In genomic region chr3L:7263757-7264516, dm6 we compare ENCODE assay signal across 6 fruit fly cellular contexts.
TF ChIP-seq lines count a peak whose summit lies in the region.

CG14830 (minus strand) TSS chr3L:7263920.

- TF ChIP-seq CTCF in whole organism, embryonic (GFP tag; optimal IDR thresholded peaks at IDR 0.05; lab: Kevin White, UChicago) = no peak

TF ChIP-seq in whole organism, 6 proteins besides CTCF, POLR2A, EP300 and RAD21:
- TF ChIP-seq usp (GFP tag; optimal IDR thresholded peaks at IDR 0.05; lab: Kevin White, UChicago) = no peak
- TF ChIP-seq Dll (optimal IDR thresholded peaks at IDR 0.05; lab: Kevin White, UChicago) = peak; percentile 24
- TF ChIP-seq CG8478 (optimal IDR thresholded peaks at IDR 0.05; lab: Kevin White, UChicago) = no peak
- no peak for TF ChIP-seq EcR (GFP tag; optimal IDR thresholded peaks at IDR 0.05; lab: Kevin White, UChicago)

TF ChIP-seq in whole organism, adult, 20 proteins besides CTCF, POLR2A, EP300 and RAD21:
- TF ChIP-seq Hr96 (GFP tag; optimal IDR thresholded peaks at IDR 0.05; lab: Kevin White, UChicago) (no peak), CG14711 (tag; optimal IDR thresholded peaks at IDR 0.05; lab: Kevin White, UChicago) (peak; percentile 4), tj (GFP tag; optimal IDR thresholded peaks at IDR 0.05; lab: Kevin White, UChicago) (peak; percentile 54), ovo (GFP tag; optimal IDR thresholded peaks at IDR 0.05; lab: Kevin White, UChicago) (peak; percentile 36), CG33017 (tag; optimal IDR thresholded peaks at IDR 0.05; lab: Kevin White, UChicago) (no peak)
TF ChIP-seq in whole organism, adult: peak in this region for 3.

TF ChIP-seq in whole organism, embryonic, 481 proteins besides CTCF, POLR2A, EP300 and RAD21 (continues in another document):
- TF ChIP-seq chinmo (GFP tag; IDR thresholded peaks at IDR 0.05; lab: Robert Waterston, UW; ENCODE audit: partially characterized antibody) (peak; percentile 54; the same call in 1 of the 4 replicates), sqz (GFP tag; optimal IDR thresholded peaks at IDR 0.05; lab: Kevin White, UChicago) (peak; percentile 22), Oli (tag; optimal IDR thresholded peaks at IDR 0.05; lab: Kevin White, UChicago) (no peak), dmrt99B (tag; optimal IDR thresholded peaks at IDR 0.05; lab: Kevin White, UChicago) (peak; percentile 46), CG5180 (GFP tag; optimal IDR thresholded peaks at IDR 0.05; lab: Kevin White, UChicago) (peak; percentile 94), sens (GFP tag; lab: Kevin White, UChicago) (peak; percentile 30), unc-4 (GFP tag; IDR thresholded peaks at IDR 0.05; lab: Robert Waterston, UW; ENCODE audit: partially characterized antibody) (0 out of 2 replicates have a peak, but pooled peaks have one; percentile 14), Drgx (GFP tag; IDR thresholded peaks at IDR 0.05; lab: Robert Waterston, UW) (peak; percentile 43; the same call in 1 of the 2 replicates), ara (GFP tag; IDR thresholded peaks at IDR 0.05; lab: Robert Waterston, UW) (no peak), Blimp-1 (GFP tag; optimal IDR thresholded peaks at IDR 0.05; lab: Kevin White, UChicago) (peak; percentile 24), nom (GFP tag; optimal IDR thresholded peaks at IDR 0.05; lab: Kevin White, UChicago) (peak; percentile 83), chm (GFP tag; IDR thresholded peaks at IDR 0.05; lab: Robert Waterston, UW) (0 out of 2 replicates have a peak, but pooled peaks have one; percentile 33), vnd (GFP tag; IDR thresholded peaks at IDR 0.05; lab: Robert Waterston, UW; ENCODE audit: partially characterized antibody) (no peak), Trl (optimal IDR thresholded peaks at IDR 0.05; lab: Kevin White, UChicago) (peak; percentile 64 to 69), Trl (GFP tag; optimal IDR thresholded peaks at IDR 0.05; lab: Kevin White, UChicago) (no peak), HLH4C (GFP tag; IDR thresholded peaks at IDR 0.05; lab: Robert Waterston, UW; ENCODE audit: partially characterized antibody) (0 out of 3 replicates have a peak, but pooled peaks have one; percentile 13), yki (optimal IDR thresholded peaks at IDR 0.05; lab: Kevin White, UChicago) (peak; percentile 13), CG13123 (GFP tag; optimal IDR thresholded peaks at IDR 0.05; lab: Kevin White, UChicago) (no peak)

TF ChIP-seq in whole organism, prepupa, 60 proteins besides CTCF, POLR2A, EP300 and RAD21 (continues in another document):
- TF ChIP-seq Ets96B (tag; optimal IDR thresholded peaks at IDR 0.05; lab: Kevin White, UChicago) = peak; percentile 66
- peak; percentile 77 for TF ChIP-seq Gug (GFP tag; IDR thresholded peaks at IDR 0.05; lab: Robert Waterston, UW)
- TF ChIP-seq CG10669 (GFP tag; optimal IDR thresholded peaks at IDR 0.05; lab: Kevin White, UChicago) = peak; percentile 65
- TF ChIP-seq CG31627 (GFP tag; optimal IDR thresholded peaks at IDR 0.05; lab: Kevin White, UChicago) = no peak
- no peak for TF ChIP-seq Hr39 (GFP tag; optimal IDR thresholded peaks at IDR 0.05; lab: Kevin White, UChicago)
- peak; percentile 49 for TF ChIP-seq dsx (GFP tag; optimal IDR thresholded peaks at IDR 0.05; lab: Kevin White, UChicago; ENCODE audit: poor library complexity, severe bottlenecking)
- TF ChIP-seq CG11762 (GFP tag; optimal IDR thresholded peaks at IDR 0.05; lab: Kevin White, UChicago; ENCODE audit: insufficient read depth) = peak; percentile 41
- TF ChIP-seq Sox102F (GFP tag; optimal IDR thresholded peaks at IDR 0.05; lab: Kevin White, UChicago) = no peak
- TF ChIP-seq Eip93F (GFP tag; optimal IDR thresholded peaks at IDR 0.05; lab: Kevin White, UChicago) = no peak
- no peak for TF ChIP-seq CG10631 (GFP tag; optimal IDR thresholded peaks at IDR 0.05; lab: Kevin White, UChicago)
- TF ChIP-seq fkh (GFP tag; optimal IDR thresholded peaks at IDR 0.05; lab: Kevin White, UChicago) = no peak
- TF ChIP-seq eg (GFP tag; IDR thresholded peaks at IDR 0.05; lab: Robert Waterston, UW) = peak; percentile 72
- no peak for TF ChIP-seq esn (GFP tag; optimal IDR thresholded peaks at IDR 0.05; lab: Kevin White, UChicago)
- TF ChIP-seq pdm3 (GFP tag; optimal IDR thresholded peaks at IDR 0.05; lab: Kevin White, UChicago) = no peak
- no peak for TF ChIP-seq Hr4 (GFP tag; optimal IDR thresholded peaks at IDR 0.05; lab: Kevin White, UChicago)
- TF ChIP-seq CG8319 (GFP tag; optimal IDR thresholded peaks at IDR 0.05; lab: Kevin White, UChicago) = peak; percentile 23
- TF ChIP-seq lz (GFP tag; optimal IDR thresholded peaks at IDR 0.05; lab: Kevin White, UChicago) = no peak
- TF ChIP-seq Sox14 (GFP tag; optimal IDR thresholded peaks at IDR 0.05; lab: Kevin White, UChicago) = no peak
- TF ChIP-seq vri (GFP tag; optimal IDR thresholded peaks at IDR 0.05; lab: Kevin White, UChicago) = no peak
- no peak for TF ChIP-seq CG34406 (GFP tag; optimal IDR thresholded peaks at IDR 0.05; lab: Kevin White, UChicago)
- peak; percentile 6 for TF ChIP-seq Smox (GFP tag; optimal IDR thresholded peaks at IDR 0.05; lab: Kevin White, UChicago)
- TF ChIP-seq CG15336 (GFP tag; IDR thresholded peaks at IDR 0.05; lab: Robert Waterston, UW) = peak; percentile 11

TF ChIP-seq in whole organism, pupa, 21 proteins besides CTCF, POLR2A, EP300 and RAD21:
- TF ChIP-seq Pif1A (GFP tag; optimal IDR thresholded peaks at IDR 0.05; lab: Kevin White, UChicago) (no peak), CG9948 (tag; optimal IDR thresholded peaks at IDR 0.05; lab: Kevin White, UChicago) (no peak), gl (tag; optimal IDR thresholded peaks at IDR 0.05; lab: Kevin White, UChicago) (peak; percentile 20), CG14655 (GFP tag; optimal IDR thresholded peaks at IDR 0.05; lab: Kevin White, UChicago) (peak; percentile 90), CG15710 (tag; optimal IDR thresholded peaks at IDR 0.05; lab: Kevin White, UChicago) (no peak), Ets98B (GFP tag; IDR thresholded peaks at IDR 0.05; lab: Robert Waterston, UW) (peak; percentile 27), CG17806 (tag; optimal IDR thresholded peaks at IDR 0.05; lab: Kevin White, UChicago) (peak; percentile 76), CG4496 (GFP tag; IDR thresholded peaks at IDR 0.05; lab: Robert Waterston, UW) (peak; percentile 28; the same call in 1 of the 3 replicates), Snoo (tag; optimal IDR thresholded peaks at IDR 0.05; lab: Kevin White, UChicago) (no peak), CG8301 (tag; optimal IDR thresholded peaks at IDR 0.05; lab: Kevin White, UChicago) (peak; percentile 87), CG12605 (GFP tag; IDR thresholded peaks at IDR 0.05; lab: Robert Waterston, UW) (peak; percentile 57), D1 (tag; optimal IDR thresholded peaks at IDR 0.05; lab: Kevin White, UChicago) (peak; percentile 55), CG34367 (tag; optimal IDR thresholded peaks at IDR 0.05; lab: Kevin White, UChicago) (peak; percentile 7), CG8159 (tag; optimal IDR thresholded peaks at IDR 0.05; lab: Kevin White, UChicago) (peak; percentile 78), rn (GFP tag; IDR thresholded peaks at IDR 0.05; lab: Robert Waterston, UW) (no peak), CG10348 (GFP tag; IDR thresholded peaks at IDR 0.05; lab: Robert Waterston, UW) (no peak)

TF ChIP-seq in whole organism, wandering third instar larva, 38 proteins besides CTCF, POLR2A, EP300 and RAD21:
- TF ChIP-seq fru (GFP tag; optimal IDR thresholded peaks at IDR 0.05; lab: Kevin White, UChicago) (peak; percentile 3), Hr83 (GFP tag; optimal IDR thresholded peaks at IDR 0.05; lab: Kevin White, UChicago; ENCODE audit: poor library complexity, severe bottlenecking) (no peak), Rel (GFP tag; optimal IDR thresholded peaks at IDR 0.05; lab: Kevin White, UChicago) (no peak), Rel (tag; optimal IDR thresholded peaks at IDR 0.05; lab: Kevin White, UChicago) (no peak), pan (optimal IDR thresholded peaks at IDR 0.05; lab: Kevin White, UChicago) (no peak), h (GFP tag; optimal IDR thresholded peaks at IDR 0.05; lab: Kevin White, UChicago) (no peak), jim (GFP tag; optimal IDR thresholded peaks at IDR 0.05; lab: Kevin White, UChicago) (peak; percentile 61), Vsx2 (GFP tag; optimal IDR thresholded peaks at IDR 0.05; lab: Kevin White, UChicago; ENCODE audit: partially characterized antibody) (peak; percentile 81), Dif (GFP tag; optimal IDR thresholded peaks at IDR 0.05; lab: Kevin White, UChicago; ENCODE audit: partially characterized antibody) (peak; percentile 90), dl (GFP tag; optimal IDR thresholded peaks at IDR 0.05; lab: Kevin White, UChicago; ENCODE audit: insufficient read depth in 1 of 2, partially characterized antibody in 2 of 2) (peak; percentile 63 to 77)
